Fruit fly (Drosophila melanogaster): ENCODE measurements around the gene dnt.

The dnt gene

DNA sequence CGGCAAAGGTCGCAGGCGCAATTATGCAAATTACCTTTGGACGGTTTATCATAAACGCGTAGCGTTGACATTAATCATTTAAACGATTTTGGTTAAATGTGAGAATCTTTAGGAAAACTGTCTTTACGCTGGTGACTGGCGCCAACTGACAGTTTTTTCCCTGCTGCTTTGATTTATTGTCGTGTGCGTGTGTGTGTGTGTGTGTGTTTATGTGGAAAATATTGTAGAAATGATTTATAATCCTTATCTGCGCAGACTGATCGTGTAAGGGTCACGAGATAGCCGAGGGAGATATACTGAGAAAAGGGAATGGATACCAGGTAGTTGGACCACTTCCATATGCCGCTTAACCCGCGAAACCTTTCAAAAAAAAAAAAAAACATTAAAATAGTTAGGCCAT is 38.3 kb downstream of the dnt start:
- TF ChIP-seq CG8159 (tag; optimal IDR thresholded peaks at IDR 0.05) (no peak), Pif1A (GFP tag; optimal IDR thresholded peaks at IDR 0.05) (no peak), CG34367 (tag; optimal IDR thresholded peaks at IDR 0.05) (no peak), gl (tag; optimal IDR thresholded peaks at IDR 0.05) (no peak), CG10348 (GFP tag; IDR thresholded peaks at IDR 0.05) (no peak), CG9948 (tag; optimal IDR thresholded peaks at IDR 0.05) (no peak), Ets98B (GFP tag; IDR thresholded peaks at IDR 0.05) (no peak), rn (GFP tag; IDR thresholded peaks at IDR 0.05) (no peak), fd96Ca (GFP tag; IDR thresholded peaks at IDR 0.05) (no peak), Snoo (tag; optimal IDR thresholded peaks at IDR 0.05) (no peak), EcR (GFP tag; optimal IDR thresholded peaks at IDR 0.05) (no peak), CG17806 (tag; optimal IDR thresholded peaks at IDR 0.05) (no peak), Pif1B (GFP tag; optimal IDR thresholded peaks at IDR 0.05) (no peak), D1 (tag; optimal IDR thresholded peaks at IDR 0.05) (no peak), CG12605 (GFP tag; IDR thresholded peaks at IDR 0.05) (no peak), CG32121 (GFP tag; IDR thresholded peaks at IDR 0.05) (no peak), CG14655 (GFP tag; optimal IDR thresholded peaks at IDR 0.05) (no peak), CG4496 (GFP tag; IDR thresholded peaks at IDR 0.05) (no peak), CG13204 (GFP tag; optimal IDR thresholded peaks at IDR 0.05) (no peak)

DNA sequence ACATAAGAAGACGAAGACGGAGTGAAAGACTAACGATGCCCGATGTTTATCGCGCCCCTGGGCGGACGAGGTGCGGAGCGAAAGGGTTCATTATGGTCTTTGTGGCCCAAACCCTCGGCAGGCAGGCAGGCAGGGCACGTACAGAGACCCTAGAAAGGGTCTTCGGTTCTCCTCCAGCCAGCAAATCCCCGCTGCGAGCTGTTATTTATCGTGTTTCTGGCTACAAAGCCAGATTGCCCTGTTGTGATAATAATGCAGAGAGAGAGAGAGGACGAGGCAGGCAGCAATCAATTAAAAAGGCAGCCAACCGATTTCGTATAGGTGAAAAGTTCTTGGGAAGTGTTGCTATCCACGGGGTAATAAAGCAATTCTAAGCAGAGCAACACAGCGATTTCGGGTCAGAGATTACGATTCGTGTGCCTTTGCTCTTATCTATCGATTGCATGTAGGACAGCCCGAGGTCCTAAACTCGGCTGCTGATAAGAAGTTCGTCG is 39.5 kb downstream of the dnt start:
- peak; percentile 9 for TF ChIP-seq CG13204 (GFP tag; optimal IDR thresholded peaks at IDR 0.05)
- no peak for TF ChIP-seq CG34367 (tag; optimal IDR thresholded peaks at IDR 0.05)
- peak; percentile 34 for TF ChIP-seq EcR (GFP tag; optimal IDR thresholded peaks at IDR 0.05)

DNA sequence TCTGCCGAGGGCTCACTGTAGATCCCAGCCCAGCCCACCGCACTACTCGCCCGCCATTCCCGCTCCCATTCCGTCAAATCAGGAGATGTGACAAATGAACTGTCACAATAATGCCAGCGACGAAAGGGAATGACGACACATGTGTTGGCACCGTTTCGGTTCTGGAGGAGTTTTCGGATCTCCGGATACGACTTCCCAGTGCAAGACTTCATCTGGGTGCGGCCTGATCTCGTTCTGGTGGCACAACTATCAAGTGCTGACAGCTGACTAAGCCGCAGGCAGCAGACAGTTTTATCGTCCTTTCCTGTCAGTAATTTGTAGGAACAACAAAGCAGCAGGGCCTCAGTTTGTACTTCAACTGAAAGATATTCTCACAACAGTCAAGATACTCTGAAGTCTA is 40.3 kb downstream of the dnt start:
- TF ChIP-seq Snoo (tag; optimal IDR thresholded peaks at IDR 0.05) (no peak), CG8301 (tag; optimal IDR thresholded peaks at IDR 0.05) (no peak), CG34367 (tag; optimal IDR thresholded peaks at IDR 0.05) (no peak), gl (tag; optimal IDR thresholded peaks at IDR 0.05) (no peak), Pif1B (GFP tag; optimal IDR thresholded peaks at IDR 0.05) (no peak), rn (GFP tag; IDR thresholded peaks at IDR 0.05) (no peak), CG12605 (GFP tag; IDR thresholded peaks at IDR 0.05) (no peak), CG32121 (GFP tag; IDR thresholded peaks at IDR 0.05) (no peak), CG15710 (tag; optimal IDR thresholded peaks at IDR 0.05) (no peak), CG13204 (GFP tag; optimal IDR thresholded peaks at IDR 0.05) (no peak), CG14655 (GFP tag; optimal IDR thresholded peaks at IDR 0.05) (no peak), EcR (GFP tag; optimal IDR thresholded peaks at IDR 0.05) (no peak), D1 (tag; optimal IDR thresholded peaks at IDR 0.05) (no peak), CG8159 (tag; optimal IDR thresholded peaks at IDR 0.05) (no peak), Pif1A (GFP tag; optimal IDR thresholded peaks at IDR 0.05) (no peak), CG17806 (tag; optimal IDR thresholded peaks at IDR 0.05) (no peak), CG10348 (GFP tag; IDR thresholded peaks at IDR 0.05) (no peak), CG4496 (GFP tag; IDR thresholded peaks at IDR 0.05) (no peak), CG9948 (tag; optimal IDR thresholded peaks at IDR 0.05) (no peak)

DNA sequence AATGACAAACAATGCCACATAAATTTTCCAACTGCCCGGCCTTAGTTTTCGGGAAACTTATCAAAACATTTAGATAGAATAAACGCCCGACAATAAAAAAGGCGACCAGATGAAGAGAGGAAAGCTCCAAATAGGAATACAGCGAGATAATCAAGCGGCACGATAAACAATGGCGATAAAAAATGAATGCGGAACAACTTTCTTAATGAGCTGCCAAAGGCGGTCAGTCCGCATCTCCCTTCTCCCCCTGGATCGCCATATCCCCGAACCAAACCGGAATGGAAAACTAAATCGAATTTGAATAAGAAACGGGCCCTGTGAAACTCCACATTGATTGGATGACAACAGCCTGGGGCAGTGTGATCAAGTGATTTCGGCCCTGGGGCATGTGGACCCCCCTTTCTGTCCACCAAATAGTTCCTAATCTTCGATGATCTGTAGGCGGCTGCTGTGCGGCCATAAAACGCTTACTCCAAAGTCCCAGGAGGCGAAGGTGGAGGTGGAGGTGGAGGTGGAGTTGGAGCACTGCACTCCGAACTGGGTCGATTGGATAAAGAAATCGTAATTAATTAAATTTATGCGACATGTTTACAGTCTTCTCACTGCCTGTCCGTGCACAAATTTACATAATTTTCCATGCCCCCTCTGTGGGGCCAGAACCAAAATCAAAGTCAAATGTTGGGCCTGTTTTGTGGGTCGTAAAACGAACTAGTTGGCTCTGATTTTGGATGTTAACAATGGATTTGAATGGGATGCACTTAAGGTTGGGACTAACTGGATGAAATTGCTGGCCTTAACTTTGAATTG is 42.0 kb downstream of the dnt start:
- TF ChIP-seq Pif1B (GFP tag; optimal IDR thresholded peaks at IDR 0.05) (no peak), D1 (tag; optimal IDR thresholded peaks at IDR 0.05) (no peak), CG8159 (tag; optimal IDR thresholded peaks at IDR 0.05) (no peak), rn (GFP tag; IDR thresholded peaks at IDR 0.05) (no peak), EcR (GFP tag; optimal IDR thresholded peaks at IDR 0.05) (no peak), CG13204 (GFP tag; optimal IDR thresholded peaks at IDR 0.05) (no peak), Snoo (tag; optimal IDR thresholded peaks at IDR 0.05) (no peak), gl (tag; optimal IDR thresholded peaks at IDR 0.05) (no peak), CG12605 (GFP tag; IDR thresholded peaks at IDR 0.05) (no peak), CG32121 (GFP tag; IDR thresholded peaks at IDR 0.05) (no peak), Pif1A (GFP tag; optimal IDR thresholded peaks at IDR 0.05) (no peak), CG17806 (tag; optimal IDR thresholded peaks at IDR 0.05) (no peak)

DNA sequence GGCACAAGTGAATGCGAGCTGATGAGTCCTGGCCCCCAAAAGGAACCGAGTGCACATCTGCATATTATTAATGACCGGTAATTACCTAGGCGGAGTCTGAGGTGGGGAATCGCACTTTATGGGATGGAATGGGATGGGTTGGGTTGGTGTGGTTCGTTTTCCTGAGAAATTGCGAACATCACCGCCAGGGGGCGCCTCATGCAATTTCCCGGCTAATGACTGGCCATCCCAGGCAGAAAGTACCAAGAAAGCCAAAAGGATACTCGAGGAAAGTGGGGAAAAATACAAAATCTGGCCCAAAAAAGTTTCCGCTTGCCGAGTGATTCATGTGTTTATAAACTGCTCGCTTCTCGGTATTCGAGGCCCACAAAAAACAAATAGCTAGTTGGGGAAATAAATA is 43.7 kb downstream of the dnt start:
- no peak for TF ChIP-seq CG8301 (tag; optimal IDR thresholded peaks at IDR 0.05)
- TF ChIP-seq CG8159 (tag; optimal IDR thresholded peaks at IDR 0.05) = no peak
- TF ChIP-seq CG17806 (tag; optimal IDR thresholded peaks at IDR 0.05) = no peak
- no peak for TF ChIP-seq CG15710 (tag; optimal IDR thresholded peaks at IDR 0.05)
- no peak for TF ChIP-seq Pif1B (GFP tag; optimal IDR thresholded peaks at IDR 0.05)
- TF ChIP-seq fd96Ca (GFP tag; IDR thresholded peaks at IDR 0.05) = no peak
- no peak for TF ChIP-seq D1 (tag; optimal IDR thresholded peaks at IDR 0.05)
- TF ChIP-seq CG9948 (tag; optimal IDR thresholded peaks at IDR 0.05) = no peak
- no peak for TF ChIP-seq Ets98B (GFP tag; IDR thresholded peaks at IDR 0.05)
- no peak for TF ChIP-seq CG10348 (GFP tag; IDR thresholded peaks at IDR 0.05)
- no peak for TF ChIP-seq CG4496 (GFP tag; IDR thresholded peaks at IDR 0.05)
- TF ChIP-seq CG12605 (GFP tag; IDR thresholded peaks at IDR 0.05) = no peak
- no peak for TF ChIP-seq CG14655 (GFP tag; optimal IDR thresholded peaks at IDR 0.05)
- no peak for TF ChIP-seq EcR (GFP tag; optimal IDR thresholded peaks at IDR 0.05)

DNA sequence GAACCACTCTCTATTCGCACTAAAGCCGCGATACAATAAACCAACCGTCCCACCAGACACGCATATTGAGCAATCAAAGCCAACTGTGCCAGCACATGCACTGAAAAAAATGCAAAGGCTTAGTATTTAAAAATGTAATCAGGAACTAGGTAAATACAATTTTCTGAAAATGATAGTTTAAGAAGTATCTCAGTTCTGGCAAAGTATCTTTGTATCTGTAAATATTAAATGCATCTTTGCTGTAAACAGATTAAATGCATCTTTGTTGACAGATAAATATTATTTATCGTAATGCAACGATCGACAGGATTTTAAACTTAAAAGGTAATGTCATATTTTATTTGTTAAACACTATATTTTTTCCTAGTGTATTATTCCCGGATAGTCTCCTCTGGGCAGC is 45.2 kb downstream of the dnt start:
- TF ChIP-seq Pif1B (GFP tag; optimal IDR thresholded peaks at IDR 0.05) (peak; percentile 34), CG9948 (tag; optimal IDR thresholded peaks at IDR 0.05) (peak; percentile 60), CG8159 (tag; optimal IDR thresholded peaks at IDR 0.05) (peak; percentile 40), Ets98B (GFP tag; IDR thresholded peaks at IDR 0.05) (peak; percentile 23; the same call in 1 of the 2 replicates), CG17806 (tag; optimal IDR thresholded peaks at IDR 0.05) (peak; percentile 51), CG14655 (GFP tag; optimal IDR thresholded peaks at IDR 0.05) (peak; percentile 85), CG12605 (GFP tag; IDR thresholded peaks at IDR 0.05) (no peak), CG13204 (GFP tag; optimal IDR thresholded peaks at IDR 0.05) (no peak), CG15710 (tag; optimal IDR thresholded peaks at IDR 0.05) (peak; percentile 34), fd96Ca (GFP tag; IDR thresholded peaks at IDR 0.05) (no peak), Pif1A (GFP tag; optimal IDR thresholded peaks at IDR 0.05) (peak; percentile 47), CG8301 (tag; optimal IDR thresholded peaks at IDR 0.05) (peak; percentile 78)
